Worm (Caenorhabditis elegans): ENCODE data around the gene tba-9.

The tba-9 gene

ce11 chrX:3272580-3272979 lies 20.0 kb downstream of the tba-9 start, which contains the start of gene K09C4.7:
TSS of gene K09C4.7 (plus strand) at chrX:3272880.
- TF ChIP-seq daf-12 (tag; optimal IDR thresholded peaks at IDR 0.05), result no peak
- TF ChIP-seq nhr-25 (tag; optimal IDR thresholded peaks at IDR 0.05; ENCODE audit: borderline replicate concordance, insufficient read depth), result no peak
- no peak for TF ChIP-seq nhr-10 (tag; optimal IDR thresholded peaks at IDR 0.05)
- TF ChIP-seq vab-7 (GFP tag; IDR thresholded peaks at IDR 0.05), result no peak
- TF ChIP-seq ZK546.5 (tag; optimal IDR thresholded peaks at IDR 0.05), result no peak
- TF ChIP-seq T20F7.1 (GFP tag; optimal IDR thresholded peaks at IDR 0.05), result no peak
- no peak for TF ChIP-seq pqm-1 (tag; optimal IDR thresholded peaks at IDR 0.05)
- no peak for TF ChIP-seq ctbp-1 (GFP tag; IDR thresholded peaks at IDR 0.05)
- TF ChIP-seq F26F4.8 (GFP tag; conservative IDR thresholded peaks at IDR 0.05), result no peak
- TF ChIP-seq nhr-76 (tag; optimal IDR thresholded peaks at IDR 0.05), result no peak
- no peak for TF ChIP-seq egl-43 (GFP tag; IDR thresholded peaks at IDR 0.05)

- no peak for TF ChIP-seq unc-62 (GFP tag; optimal IDR thresholded peaks at IDR 0.05 in 1 of 2)
- no peak for TF ChIP-seq unc-62 (tag; optimal IDR thresholded peaks at IDR 0.05)
- no peak for TF ChIP-seq Y5F2A.4 (GFP tag; optimal IDR thresholded peaks at IDR 0.05)
- no peak for TF ChIP-seq zfp-3 (GFP tag; conservative IDR thresholded peaks at IDR 0.05)
- TF ChIP-seq dmd-8 (GFP tag; IDR thresholded peaks at IDR 0.05), result no peak
- TF ChIP-seq F44E2.7 (GFP tag; IDR thresholded peaks at IDR 0.05), result no peak
- no peak for TF ChIP-seq aly-2 (tag; optimal IDR thresholded peaks at IDR 0.05)
- no peak for TF ChIP-seq lir-3 (tag; optimal IDR thresholded peaks at IDR 0.05)
- TF ChIP-seq nhr-11 (tag; optimal IDR thresholded peaks at IDR 0.05), result no peak
- TF ChIP-seq ZK337.2 (GFP tag; IDR thresholded peaks at IDR 0.05), result no peak
- TF ChIP-seq nhr-25 (tag; optimal IDR thresholded peaks at IDR 0.05; ENCODE audit: borderline replicate concordance, insufficient read depth), result no peak
- TF ChIP-seq lsy-2 (tag; optimal IDR thresholded peaks at IDR 0.05), result no peak
These were observed 27.5 kb downstream of the tba-9 start, which contains the start of gene K09C4.10 for ce11 chrX:3280130-3280529. TSS of gene K09C4.10 (minus strand) at chrX:3280230.

DNA sequence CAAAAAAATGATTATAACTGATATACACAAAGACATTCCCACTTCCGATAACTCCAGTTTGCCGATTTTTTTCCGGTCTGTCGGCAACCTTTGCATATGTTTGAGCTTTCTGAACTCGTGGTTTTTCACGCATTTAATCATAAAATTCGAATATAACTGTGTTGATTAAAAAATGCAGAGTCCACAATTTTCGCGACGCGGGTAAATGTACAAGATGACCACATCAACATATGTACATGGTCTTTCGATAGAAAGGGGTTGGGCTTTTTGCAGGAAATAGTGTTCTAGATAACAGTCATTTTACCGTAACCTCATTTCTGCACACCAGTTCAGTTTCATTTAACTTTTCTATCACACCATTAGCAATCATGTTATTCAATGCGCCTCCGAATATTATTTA lies 29.7 kb downstream of the tba-9 start, which contains the start of gene K09C4.5:
TSS of gene K09C4.5 (plus strand) at position 326 of the 400 bp plus-strand sequence.
- no peak for TF ChIP-seq daf-16 (GFP tag; optimal IDR thresholded peaks at IDR 0.05)
- TF ChIP-seq daf-16 (tag; optimal IDR thresholded peaks at IDR 0.05), result peak; percentile 64
- TF ChIP-seq pqm-1 (tag; optimal IDR thresholded peaks at IDR 0.05), result peak; percentile 37
- no peak for TF ChIP-seq jun-1 (tag; optimal IDR thresholded peaks at IDR 0.05)
- TF ChIP-seq ctbp-1 (GFP tag; IDR thresholded peaks at IDR 0.05), result no peak
- TF ChIP-seq dve-1 (tag; optimal IDR thresholded peaks at IDR 0.05; ENCODE audit: insufficient read depth), result no peak
- peak; percentile 13 for TF ChIP-seq hlh-11 (tag; optimal IDR thresholded peaks at IDR 0.05)
- peak; percentile 62 for TF ChIP-seq nhr-28 (tag; optimal IDR thresholded peaks at IDR 0.05)
- TF ChIP-seq aha-1 (tag), result peak; percentile 13
- TF ChIP-seq daf-19 (GFP tag; conservative IDR thresholded peaks at IDR 0.05), result no peak

DNA sequence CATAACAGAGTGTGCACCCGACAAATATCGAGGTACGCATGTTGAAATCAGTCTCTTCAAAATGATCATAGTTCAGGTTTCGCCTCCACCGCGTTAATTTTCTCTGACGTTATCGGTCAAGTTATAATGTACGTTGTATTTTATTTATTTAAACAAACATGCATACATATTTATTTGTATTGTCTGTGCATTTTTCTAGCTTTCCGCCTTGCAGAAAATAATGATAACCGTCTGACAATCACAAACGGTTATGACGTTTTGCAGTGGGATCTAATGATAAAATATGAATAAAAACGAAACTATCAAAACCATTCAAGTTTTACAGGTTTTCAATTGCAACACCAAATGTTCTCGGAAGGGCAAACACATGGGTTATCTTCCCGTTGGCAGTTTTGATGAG lies 30.6 kb downstream of the tba-9 start:
- TF ChIP-seq dmd-6 (GFP tag; IDR thresholded peaks at IDR 0.05), result peak; percentile 58
- peak; percentile 45; the same call in 1 of the 2 replicates for TF ChIP-seq saeg-2 (GFP tag; IDR thresholded peaks at IDR 0.05)
- TF ChIP-seq lin-38 (GFP tag; IDR thresholded peaks at IDR 0.05), result no peak
- peak; percentile 42 for TF ChIP-seq nhr-48 (tag; optimal IDR thresholded peaks at IDR 0.05)
- peak; percentile 5 for TF ChIP-seq nhr-28 (tag; optimal IDR thresholded peaks at IDR 0.05)
- TF ChIP-seq pqm-1 (tag; optimal IDR thresholded peaks at IDR 0.05), result no peak
- TF ChIP-seq fos-1 (tag; optimal IDR thresholded peaks at IDR 0.05), result no peak
- TF ChIP-seq daf-16 (GFP tag; optimal IDR thresholded peaks at IDR 0.05), result no peak
- TF ChIP-seq daf-16 (tag; optimal IDR thresholded peaks at IDR 0.05), result peak; percentile 69
- peak; percentile 48 for TF ChIP-seq hlh-11 (tag; optimal IDR thresholded peaks at IDR 0.05)
- TF ChIP-seq dve-1 (tag; optimal IDR thresholded peaks at IDR 0.05; ENCODE audit: insufficient read depth), result peak; percentile 29
- no peak for TF ChIP-seq lir-3 (tag; optimal IDR thresholded peaks at IDR 0.05)
- no peak for TF ChIP-seq skn-1 (tag; optimal IDR thresholded peaks at IDR 0.05)
- peak; percentile 0 for TF ChIP-seq nhr-6 (tag; optimal IDR thresholded peaks at IDR 0.05)
- no peak for TF ChIP-seq R02D3.7 (tag; optimal IDR thresholded peaks at IDR 0.05)
- peak; percentile 73 for TF ChIP-seq aha-1 (tag)
- TF ChIP-seq php-3 (GFP tag; IDR thresholded peaks at IDR 0.05), result peak; percentile 58; the same call in 1 of the 2 replicates

Measured in whole organism, L4 larva.